Fruit fly (Drosophila melanogaster) whole organism, prepupa: ENCODE data around the gene CG15044.

Experiments
- CG10631 ChIP-seq: fragments of 200-800 bp; sonication (Bioruptor generic); optimal IDR thresholded peaks from 2 replicates; lab custom pipeline; 2016; ENCODE audit warnings: missing biosample characterization, missing genetic modification characterization
- CG10669 ChIP-seq: fragments of 200-800 bp; sonication (Bioruptor generic); optimal IDR thresholded peaks from 3 replicates; lab custom pipeline; 2018; ENCODE audit warnings: missing biosample characterization, mild to moderate bottlenecking, missing genetic modification characterization, moderate library complexity
- CG11294 ChIP-seq: fragments of 200-800 bp; sonication (Bioruptor generic); IDR thresholded peaks from 2 replicates; pipeline ENCODE4 v1.3.6; 2022; ENCODE audit warnings: missing biosample characterization, missing genetic modification characterization
- CG11762 ChIP-seq: fragments of 200-800 bp; sonication (Bioruptor generic); optimal IDR thresholded peaks from 3 replicates; lab custom pipeline; 2016; ENCODE audit warnings: missing biosample characterization, missing genetic modification characterization; ENCODE audit not compliant: insufficient read depth
- CG11902 ChIP-seq: fragments of 200-800 bp; sonication (Bioruptor generic); optimal IDR thresholded peaks from 3 replicates; lab custom pipeline; 2016; ENCODE audit warnings: missing biosample characterization, missing genetic modification characterization
- CG1621 ChIP-seq: fragments of 200-800 bp; sonication (Bioruptor generic); optimal IDR thresholded peaks from 3 replicates; lab custom pipeline; 2018; ENCODE audit warnings: missing biosample characterization, mild to moderate bottlenecking, missing genetic modification characterization
- CG16779 ChIP-seq: fragments of 200-800 bp; sonication (Bioruptor generic); optimal IDR thresholded peaks from 3 replicates; lab custom pipeline; 2017; ENCODE audit warnings: missing biosample characterization, mild to moderate bottlenecking, missing genetic modification characterization
- CG31627 ChIP-seq: fragments of 200-800 bp; sonication (Bioruptor generic); optimal IDR thresholded peaks from 3 replicates; lab custom pipeline; 2016; ENCODE audit warnings: missing biosample characterization, missing genetic modification characterization
- CG32006 ChIP-seq: fragments of 200-800 bp; sonication (Bioruptor generic); optimal IDR thresholded peaks from 3 replicates; lab custom pipeline; 2017; ENCODE audit warnings: missing biosample characterization, mild to moderate bottlenecking, missing genetic modification characterization
- CG34406 ChIP-seq: fragments of 200-800 bp; sonication (Bioruptor generic); optimal IDR thresholded peaks from 3 replicates; lab custom pipeline; 2016; ENCODE audit warnings: missing biosample characterization, missing genetic modification characterization
- CG3919 ChIP-seq: fragments of 200-800 bp; sonication (Bioruptor generic); optimal IDR thresholded peaks from 3 replicates; lab custom pipeline; 2016; ENCODE audit warnings: missing biosample characterization, missing genetic modification characterization
- CG6163 ChIP-seq: fragments of 200-800 bp; sonication (Bioruptor generic); IDR thresholded peaks from 3 replicates; pipeline ENCODE4 v1.3.6; 2022; ENCODE audit warnings: missing biosample characterization, missing genetic modification characterization
- CG6792 ChIP-seq: fragments of 200-800 bp; sonication (Bioruptor generic); optimal IDR thresholded peaks from 3 replicates; lab custom pipeline; 2016; ENCODE audit warnings: missing biosample characterization, missing genetic modification characterization
- CG6808 ChIP-seq: fragments of 200-800 bp; sonication (Bioruptor generic); optimal IDR thresholded peaks from 3 replicates; lab custom pipeline; 2017; ENCODE audit warnings: missing biosample characterization, missing genetic modification characterization, mild to moderate bottlenecking, moderate library complexity, missing genetic modification reagents
- CG6854 ChIP-seq: fragments of 200-800 bp; sonication (Bioruptor generic); optimal IDR thresholded peaks from 2 replicates; lab custom pipeline; 2017; ENCODE audit warnings: missing biosample characterization, mild to moderate bottlenecking, missing genetic modification characterization
- CG7368 ChIP-seq: fragments of 200-800 bp; sonication (Bioruptor generic); optimal IDR thresholded peaks from 3 replicates; lab custom pipeline; 2016; ENCODE audit warnings: missing biosample characterization, missing genetic modification characterization
- CG8632 ChIP-seq: fragments of 200-800 bp; sonication (Bioruptor generic); optimal IDR thresholded peaks from 3 replicates; lab custom pipeline; 2016; ENCODE audit warnings: missing biosample characterization, missing genetic modification characterization
- CG9139 ChIP-seq: fragments of 200-800 bp; sonication (Bioruptor generic); optimal IDR thresholded peaks from 3 replicates; lab custom pipeline; 2017; ENCODE audit warnings: missing biosample characterization, mild to moderate bottlenecking, missing genetic modification characterization
- Eip75B ChIP-seq: fragments of 200-800 bp; sonication (Bioruptor generic); optimal IDR thresholded peaks from 3 replicates; lab custom pipeline; 2016; ENCODE audit warnings: missing biosample characterization, missing genetic modification characterization
- Eip78C ChIP-seq: fragments of 200-800 bp; sonication (Bioruptor generic); peaks from one replicate; lab custom pipeline; 2016; ENCODE audit warnings: missing biosample characterization, missing genetic modification characterization
- Ets21C ChIP-seq: fragments of 200-800 bp; sonication (Bioruptor generic); optimal IDR thresholded peaks from 3 replicates; lab custom pipeline; 2016; ENCODE audit warnings: missing biosample characterization, missing genetic modification characterization
- Ets96B ChIP-seq: fragments of 200-800 bp; optimal IDR thresholded peaks from 2 replicates; lab custom pipeline; 2019; ENCODE audit warnings: missing biosample characterization, mild to moderate bottlenecking, missing genetic modification characterization, moderate library complexity
- Gug ChIP-seq: fragments of 200-800 bp; sonication (Bioruptor generic); IDR thresholded peaks from 2 replicates; pipeline ENCODE4 v1.3.6; 2022; ENCODE audit warnings: missing biosample characterization, missing genetic modification characterization
- Hr38 ChIP-seq: sonication (Bioruptor generic); optimal IDR thresholded peaks from 2 replicates; lab custom pipeline; 2016; ENCODE audit warnings: missing biosample characterization, missing genetic modification characterization
- Hr39 ChIP-seq: fragments of 200-800 bp; sonication (Bioruptor generic); optimal IDR thresholded peaks from 2 replicates; lab custom pipeline; 2016; ENCODE audit warnings: missing biosample characterization, missing genetic modification characterization
- Hr4 ChIP-seq: fragments of 200-800 bp; sonication (Bioruptor generic); optimal IDR thresholded peaks from 3 replicates; lab custom pipeline; 2016; ENCODE audit warnings: missing biosample characterization, missing genetic modification characterization
- Lpt ChIP-seq: fragments of 200-800 bp; sonication (Bioruptor generic); optimal IDR thresholded peaks from 3 replicates; lab custom pipeline; 2016; ENCODE audit warnings: missing biosample characterization, missing genetic modification characterization
- Met ChIP-seq: fragments of 200-800 bp; sonication (Bioruptor generic); optimal IDR thresholded peaks from 3 replicates; lab custom pipeline; 2016; ENCODE audit warnings: missing biosample characterization, missing genetic modification characterization
- OdsH ChIP-seq: fragments of 200-800 bp; sonication (Bioruptor generic); optimal IDR thresholded peaks from 3 replicates; lab custom pipeline; 2016; ENCODE audit warnings: missing biosample characterization, missing genetic modification characterization
- Sox102F ChIP-seq: fragments of 200-800 bp; sonication (Bioruptor generic); optimal IDR thresholded peaks from 2 replicates; lab custom pipeline; 2016; ENCODE audit warnings: missing biosample characterization, mild to moderate bottlenecking, missing genetic modification characterization
- Sox15 ChIP-seq: fragments of 200-800 bp; sonication (Bioruptor generic); optimal IDR thresholded peaks from 3 replicates; lab custom pipeline; 2016; ENCODE audit warnings: missing biosample characterization, missing genetic modification characterization
- achi ChIP-seq: fragments of 200-800 bp; sonication (Bioruptor generic); optimal IDR thresholded peaks from 3 replicates; lab custom pipeline; 2016; ENCODE audit warnings: missing biosample characterization, missing genetic modification characterization
- acj6 ChIP-seq: fragments of 200-800 bp; sonication (Bioruptor generic); optimal IDR thresholded peaks from 3 replicates; lab custom pipeline; 2016; ENCODE audit warnings: missing biosample characterization, missing genetic modification characterization
- cyc ChIP-seq: fragments of 200-800 bp; sonication (Bioruptor generic); optimal IDR thresholded peaks from 3 replicates; lab custom pipeline; 2016; ENCODE audit warnings: missing biosample characterization, missing genetic modification characterization
- dac ChIP-seq: fragments of 200-800 bp; sonication (Bioruptor generic); optimal IDR thresholded peaks from 2 replicates; lab custom pipeline; 2017; ENCODE audit warnings: missing biosample characterization, mild to moderate bottlenecking, missing genetic modification characterization
- dsx ChIP-seq: fragments of 200-800 bp; optimal IDR thresholded peaks from 3 replicates; lab custom pipeline; 2019; ENCODE audit warnings: missing biosample characterization, mild to moderate bottlenecking, missing genetic modification characterization, moderate library complexity; ENCODE audit not compliant: poor library complexity, severe bottlenecking
- fd59A ChIP-seq: fragments of 200-800 bp; sonication (Bioruptor generic); optimal IDR thresholded peaks from 2 replicates; lab custom pipeline; 2017; ENCODE audit warnings: missing biosample characterization, mild to moderate bottlenecking, missing genetic modification characterization, missing genetic modification reagents
- fd85E ChIP-seq: fragments of 200-800 bp; sonication (Bioruptor generic); optimal IDR thresholded peaks from 3 replicates; lab custom pipeline; 2016; ENCODE audit warnings: missing biosample characterization, missing genetic modification characterization
- lz ChIP-seq: fragments of 200-800 bp; sonication (Bioruptor generic); optimal IDR thresholded peaks from 3 replicates; lab custom pipeline; 2016; ENCODE audit warnings: missing biosample characterization, missing genetic modification characterization
- net ChIP-seq: fragments of 200-800 bp; sonication (Bioruptor generic); optimal IDR thresholded peaks from 3 replicates; lab custom pipeline; 2016; ENCODE audit warnings: missing biosample characterization, missing genetic modification characterization
- pdm3 ChIP-seq: fragments of 200-800 bp; sonication (Bioruptor generic); optimal IDR thresholded peaks from 3 replicates; lab custom pipeline; 2016; ENCODE audit warnings: missing biosample characterization, missing genetic modification characterization
- salr ChIP-seq, 2 experiments: fragments of 200-800 bp; sonication (Bioruptor generic); optimal IDR thresholded peaks; 3 replicates each; lab custom pipeline; 2016 to 2018; ENCODE audit warnings: missing biosample characterization in 2 of 2, missing genetic modification characterization in 2 of 2, mild to moderate bottlenecking in 1 of 2
- spab ChIP-seq: fragments of 200-800 bp; sonication (Bioruptor generic); optimal IDR thresholded peaks from 2 replicates; lab custom pipeline; 2017; ENCODE audit warnings: missing biosample characterization, mild to moderate bottlenecking, missing genetic modification characterization, missing genetic modification reagents
- ss ChIP-seq, 2 experiments: fragments of 200-800 bp; sonication (Bioruptor generic); optimal IDR thresholded peaks; 2 replicates in 1 of 2; 3 replicates in 1 of 2; lab custom pipeline; 2017 to 2018; ENCODE audit warnings: mild to moderate bottlenecking in 2 of 2, missing biosample characterization in 2 of 2, missing genetic modification characterization in 2 of 2, moderate library complexity in 1 of 2
- svp ChIP-seq: fragments of 200-800 bp; sonication (Bioruptor generic); peaks from one replicate; lab custom pipeline; 2016; ENCODE audit warnings: missing biosample characterization, missing genetic modification characterization
- topi ChIP-seq: fragments of 200-800 bp; sonication (Bioruptor generic); optimal IDR thresholded peaks from 3 replicates; lab custom pipeline; 2016; ENCODE audit warnings: missing biosample characterization, missing genetic modification characterization
- vri ChIP-seq: fragments of 200-800 bp; sonication (Bioruptor generic); optimal IDR thresholded peaks from 3 replicates; lab custom pipeline; 2016; ENCODE audit warnings: missing biosample characterization, mild to moderate bottlenecking, missing genetic modification characterization

Gene CG15044

dm6 chrX:18540268-18540667 is 48.5 kb upstream of the CG15044 start (continued):
- TF ChIP-seq CG11294 (GFP tag; lab: Robert Waterston, UW) (no peak), Hr39 (GFP tag; lab: Kevin White, UChicago) (peak; percentile 9), CG10669 (GFP tag; lab: Kevin White, UChicago) (peak; percentile 51), CG6792 (GFP tag; lab: Kevin White, UChicago) (peak; percentile 57), Hr38 (GFP tag; lab: Kevin White, UChicago) (no peak), Eip78C (GFP tag; lab: Kevin White, UChicago) (peak; percentile 90), Gug (GFP tag; lab: Robert Waterston, UW) (no peak), dsx (GFP tag; lab: Kevin White, UChicago) (no peak), Eip75B (no peak), salr (GFP tag; optimal IDR thresholded peaks at IDR 0.05; lab: Kevin White, UChicago) (peak in 1 of 2 experiments; percentile 45), lz (peak; percentile 27)

dm6 chrX:18538204-18538864 is 46.5 kb upstream of the CG15044 start:
- TF ChIP-seq OdsH (GFP tag; lab: Kevin White, UChicago) = peak; percentile 75
- TF ChIP-seq Met (GFP tag; lab: Kevin White, UChicago) = peak; percentile 72
- TF ChIP-seq CG9139 (GFP tag; lab: Kevin White, UChicago) = no peak
- TF ChIP-seq achi = peak; percentile 40
- peak; percentile 61 for TF ChIP-seq fd59A (GFP tag; lab: Kevin White, UChicago)
- peak; percentile 64 for TF ChIP-seq topi (GFP tag; lab: Kevin White, UChicago)
- peak; percentile 1 for TF ChIP-seq CG16779 (tag; lab: Kevin White, UChicago)
- no peak for TF ChIP-seq Gug (GFP tag; lab: Robert Waterston, UW)
- TF ChIP-seq ss (GFP tag; optimal IDR thresholded peaks at IDR 0.05; lab: Kevin White, UChicago) = peak; percentile 54 to 68
- TF ChIP-seq CG6854 (GFP tag; lab: Kevin White, UChicago) = peak; percentile 53
- TF ChIP-seq Eip78C (GFP tag; lab: Kevin White, UChicago) = peak; percentile 88
- TF ChIP-seq CG10631 (GFP tag; lab: Kevin White, UChicago) = peak; percentile 62
- peak; percentile 70 for TF ChIP-seq Sox15 (GFP tag; lab: Kevin White, UChicago)
- peak; percentile 75 for TF ChIP-seq CG3919 (GFP tag; lab: Kevin White, UChicago)
- TF ChIP-seq acj6 (GFP tag; lab: Kevin White, UChicago) = peak; percentile 55
- TF ChIP-seq Lpt = no peak
- peak; percentile 73 for TF ChIP-seq lz
- TF ChIP-seq CG11902 (GFP tag; lab: Kevin White, UChicago) = peak; percentile 60
- peak; percentile 63 for TF ChIP-seq Eip75B
- peak; percentile 4 for TF ChIP-seq vri
- peak; percentile 87 for TF ChIP-seq svp (GFP tag; lab: Kevin White, UChicago)
- no peak for TF ChIP-seq Hr38 (GFP tag; lab: Kevin White, UChicago)
- TF ChIP-seq pdm3 (GFP tag; lab: Kevin White, UChicago) = peak; percentile 71
- TF ChIP-seq CG7368 = peak; percentile 59
- no peak for TF ChIP-seq dac (GFP tag; lab: Kevin White, UChicago)
- TF ChIP-seq Hr39 (GFP tag; lab: Kevin White, UChicago) = peak; percentile 61
- TF ChIP-seq CG34406 (GFP tag; lab: Kevin White, UChicago) = peak; percentile 59
- TF ChIP-seq Ets21C (GFP tag; lab: Kevin White, UChicago) = peak; percentile 53
- TF ChIP-seq CG11762 (GFP tag; lab: Kevin White, UChicago) = no peak
- peak; percentile 52 for TF ChIP-seq Sox102F
- TF ChIP-seq CG10669 (GFP tag; lab: Kevin White, UChicago) = peak; percentile 75
- peak; percentile 71 for TF ChIP-seq cyc
- peak; percentile 67 for TF ChIP-seq CG6808
- peak; percentile 64 for TF ChIP-seq spab
- TF ChIP-seq fd85E = peak; percentile 14
- peak; percentile 52; the same call in 1 of the 3 replicates for TF ChIP-seq CG6163
- TF ChIP-seq CG11294 (GFP tag; lab: Robert Waterston, UW) = no peak
- TF ChIP-seq net = peak; percentile 62
- TF ChIP-seq salr (GFP tag; optimal IDR thresholded peaks at IDR 0.05; lab: Kevin White, UChicago) = peak in 1 of 2 experiments; percentile 24
- TF ChIP-seq CG32006 (GFP tag; lab: Kevin White, UChicago) = peak; percentile 57
- TF ChIP-seq Ets96B = peak; percentile 75
- peak; percentile 52 for TF ChIP-seq CG31627 (GFP tag; lab: Kevin White, UChicago)
- TF ChIP-seq Hr4 = peak; percentile 18
- peak; percentile 68 for TF ChIP-seq CG8632 (GFP tag; lab: Kevin White, UChicago)
- peak; percentile 53 for TF ChIP-seq CG1621
